1 fruit fly cellular context compared by ENCODE assay signal in genomic region chr3L:11721498-11721946, dm6.
TF ChIP-seq lines count a peak whose summit lies in the region.

No protein-coding gene starts in this region.

TF ChIP-seq in whole organism, embryonic, 481 proteins besides CTCF, POLR2A, EP300 and RAD21 (continued from another document and continues in another):
- TF ChIP-seq CG17612 (GFP tag; IDR thresholded peaks at IDR 0.05; lab: Robert Waterston, UW) (no peak), Hsf (GFP tag; optimal IDR thresholded peaks at IDR 0.05; lab: Kevin White, UChicago) (no peak), CG7271 (tag; optimal IDR thresholded peaks at IDR 0.05; lab: Kevin White, UChicago) (no peak), CG7963 (GFP tag; IDR thresholded peaks at IDR 0.05; lab: Robert Waterston, UW; ENCODE audit: partially characterized antibody) (no peak), ind (GFP tag; optimal IDR thresholded peaks at IDR 0.05; lab: Kevin White, UChicago) (no peak), nerfin-1 (tag; optimal IDR thresholded peaks at IDR 0.05; lab: Kevin White, UChicago) (no peak), CG11696 (GFP tag; IDR thresholded peaks at IDR 0.05; lab: Robert Waterston, UW) (no peak), CG3281 (GFP tag; optimal IDR thresholded peaks at IDR 0.05; lab: Kevin White, UChicago) (peak; percentile 20), CG18599 (GFP tag; optimal IDR thresholded peaks at IDR 0.05; lab: Kevin White, UChicago) (peak; percentile 42), Dfd (GFP tag; optimal IDR thresholded peaks at IDR 0.05; lab: Kevin White, UChicago) (no peak), crc (GFP tag; optimal IDR thresholded peaks at IDR 0.05; lab: Kevin White, UChicago) (no peak), B-H2 (GFP tag; optimal IDR thresholded peaks at IDR 0.05; lab: Kevin White, UChicago) (no peak), Spps (tag; optimal IDR thresholded peaks at IDR 0.05; lab: Kevin White, UChicago) (no peak), pita (GFP tag; optimal IDR thresholded peaks at IDR 0.05; lab: Kevin White, UChicago) (no peak), bowl (GFP tag; IDR thresholded peaks at IDR 0.05; lab: Robert Waterston, UW) (no peak), jumu (GFP tag; optimal IDR thresholded peaks at IDR 0.05; lab: Kevin White, UChicago) (no peak), CG17829 (tag; optimal IDR thresholded peaks at IDR 0.05; lab: Kevin White, UChicago) (no peak), tx (GFP tag; optimal IDR thresholded peaks at IDR 0.05; lab: Kevin White, UChicago) (no peak), CG11695 (GFP tag; IDR thresholded peaks at IDR 0.05; lab: Robert Waterston, UW) (0 out of 3 replicates have a peak, but pooled peaks have one; percentile 10), ewg (GFP tag; optimal IDR thresholded peaks at IDR 0.05; lab: Kevin White, UChicago) (no peak), CG15514 (GFP tag; optimal IDR thresholded peaks at IDR 0.05; lab: Kevin White, UChicago) (no peak), Dip3 (GFP tag; optimal IDR thresholded peaks at IDR 0.05; lab: Kevin White, UChicago) (peak; percentile 20), CG12071 (GFP tag; optimal IDR thresholded peaks at IDR 0.05; lab: Kevin White, UChicago) (no peak), z (GFP tag; IDR thresholded peaks at IDR 0.05; lab: Robert Waterston, UW) (no peak), dmrt99B (tag; optimal IDR thresholded peaks at IDR 0.05; lab: Kevin White, UChicago) (no peak), CG13424 (tag; optimal IDR thresholded peaks at IDR 0.05; lab: Kevin White, UChicago) (peak; percentile 2), CG1024 (GFP tag; IDR thresholded peaks at IDR 0.05; lab: Robert Waterston, UW) (no peak), CG3163 (GFP tag; optimal IDR thresholded peaks at IDR 0.05; lab: Kevin White, UChicago) (no peak), Mes4 (GFP tag; optimal IDR thresholded peaks at IDR 0.05; lab: Kevin White, UChicago) (no peak), NFAT (GFP tag; IDR thresholded peaks at IDR 0.05; lab: Robert Waterston, UW) (no peak), CG33557 (GFP tag; optimal IDR thresholded peaks at IDR 0.05; lab: Kevin White, UChicago) (no peak), rib (GFP tag; IDR thresholded peaks at IDR 0.05; lab: Robert Waterston, UW) (no peak), CG31441 (GFP tag; IDR thresholded peaks at IDR 0.05; lab: Robert Waterston, UW) (no peak), nerfin-2 (GFP tag; IDR thresholded peaks at IDR 0.05; lab: Robert Waterston, UW; ENCODE audit: partially characterized antibody) (no peak), klu (GFP tag; IDR thresholded peaks at IDR 0.05; lab: Robert Waterston, UW) (no peak), CG32532 (GFP tag; IDR thresholded peaks at IDR 0.05; lab: Robert Waterston, UW) (peak; percentile 57), cg (GFP tag; optimal IDR thresholded peaks at IDR 0.05; lab: Kevin White, UChicago) (no peak), CG4282 (GFP tag; optimal IDR thresholded peaks at IDR 0.05; lab: Kevin White, UChicago) (no peak), Blimp-1 (GFP tag; optimal IDR thresholded peaks at IDR 0.05; lab: Kevin White, UChicago) (no peak), CG2116 (GFP tag; optimal IDR thresholded peaks at IDR 0.05; lab: Kevin White, UChicago) (no peak), Rx (GFP tag; IDR thresholded peaks at IDR 0.05; lab: Robert Waterston, UW) (no peak), fu2 (GFP tag; optimal IDR thresholded peaks at IDR 0.05; lab: Kevin White, UChicago) (no peak), CG7357 (GFP tag; IDR thresholded peaks at IDR 0.05; lab: Robert Waterston, UW) (no peak; the same call in 2 of the 3 replicates), Trl (optimal IDR thresholded peaks at IDR 0.05; lab: Kevin White, UChicago) (no peak), Trl (GFP tag; optimal IDR thresholded peaks at IDR 0.05; lab: Kevin White, UChicago) (no peak), exex (tag; optimal IDR thresholded peaks at IDR 0.05; lab: Kevin White, UChicago) (peak; percentile 33), sens (GFP tag; lab: Kevin White, UChicago) (peak; percentile 73), sna (GFP tag; IDR thresholded peaks at IDR 0.05; lab: Robert Waterston, UW; ENCODE audit: partially characterized antibody) (no peak), TFAM (GFP tag; optimal IDR thresholded peaks at IDR 0.05; lab: Kevin White, UChicago) (no peak), slou (GFP tag; optimal IDR thresholded peaks at IDR 0.05; lab: Kevin White, UChicago) (no peak), tna (GFP tag; IDR thresholded peaks at IDR 0.05; lab: Robert Waterston, UW; ENCODE audit: partially characterized antibody) (no peak), Med (GFP tag; lab: Kevin White, UChicago) (peak; percentile 79), HLH3B (GFP tag; IDR thresholded peaks at IDR 0.05; lab: Robert Waterston, UW) (no peak), CG9932 (GFP tag; IDR thresholded peaks at IDR 0.05; lab: Robert Waterston, UW) (peak; percentile 45), HLH4C (GFP tag; IDR thresholded peaks at IDR 0.05; lab: Robert Waterston, UW; ENCODE audit: partially characterized antibody) (no peak), sim (GFP tag; IDR thresholded peaks at IDR 0.05; lab: Robert Waterston, UW) (no peak), CG2712 (tag; optimal IDR thresholded peaks at IDR 0.05; lab: Kevin White, UChicago) (peak; percentile 22), vvl (GFP tag; IDR thresholded peaks at IDR 0.05; lab: Robert Waterston, UW) (peak; percentile 21; the same call in 1 of the 2 replicates), BtbVII (GFP tag; optimal IDR thresholded peaks at IDR 0.05; lab: Kevin White, UChicago) (no peak), CG13624 (GFP tag; optimal IDR thresholded peaks at IDR 0.05; lab: Kevin White, UChicago) (no peak), cwo (GFP tag; optimal IDR thresholded peaks at IDR 0.05; lab: Kevin White, UChicago) (peak; percentile 96), Sox100B (GFP tag; optimal IDR thresholded peaks at IDR 0.05; lab: Kevin White, UChicago) (no peak), CG12769 (tag; optimal IDR thresholded peaks at IDR 0.05; lab: Kevin White, UChicago) (peak; percentile 52), jing (GFP tag; optimal IDR thresholded peaks at IDR 0.05; lab: Kevin White, UChicago) (no peak), CG9609 (GFP tag; optimal IDR thresholded peaks at IDR 0.05; lab: Kevin White, UChicago) (no peak), Bdp1 (GFP tag; optimal IDR thresholded peaks at IDR 0.05; lab: Kevin White, UChicago) (no peak), tup (GFP tag; optimal IDR thresholded peaks at IDR 0.05; lab: Kevin White, UChicago) (no peak), hbn (GFP tag; IDR thresholded peaks at IDR 0.05; lab: Robert Waterston, UW; ENCODE audit: partially characterized antibody) (no peak), chinmo (GFP tag; IDR thresholded peaks at IDR 0.05; lab: Robert Waterston, UW; ENCODE audit: partially characterized antibody) (no peak), Taf1 (GFP tag; IDR thresholded peaks at IDR 0.05; lab: Robert Waterston, UW) (no peak), CG15479 (GFP tag; optimal IDR thresholded peaks at IDR 0.05; lab: Kevin White, UChicago) (no peak), fd3F (GFP tag; optimal IDR thresholded peaks at IDR 0.05; lab: Kevin White, UChicago) (peak; percentile 18), zfh2 (GFP tag; optimal IDR thresholded peaks at IDR 0.05; lab: Kevin White, UChicago) (peak; percentile 7), YL-1 (GFP tag; optimal IDR thresholded peaks at IDR 0.05; lab: Kevin White, UChicago) (no peak), CG4730 (GFP tag; IDR thresholded peaks at IDR 0.05; lab: Robert Waterston, UW) (peak; percentile 48), CG18476 (GFP tag; optimal IDR thresholded peaks at IDR 0.05; lab: Kevin White, UChicago) (no peak), HmgD (GFP tag; optimal IDR thresholded peaks at IDR 0.05; lab: Kevin White, UChicago) (no peak), CG2202 (tag; optimal IDR thresholded peaks at IDR 0.05; lab: Kevin White, UChicago) (no peak), mld (GFP tag; IDR thresholded peaks at IDR 0.05; lab: Robert Waterston, UW; ENCODE audit: partially characterized antibody) (no peak), CHES-1-like (GFP tag; optimal IDR thresholded peaks at IDR 0.05; lab: Kevin White, UChicago) (no peak), CG6654 (GFP tag; optimal IDR thresholded peaks at IDR 0.05; lab: Kevin White, UChicago) (no peak), CG14014 (GFP tag; IDR thresholded peaks at IDR 0.05; lab: Robert Waterston, UW) (peak; percentile 15; the same call in 1 of the 2 replicates), sob (GFP tag; IDR thresholded peaks at IDR 0.05; lab: Robert Waterston, UW) (0 out of 2 replicates have a peak, but pooled peaks have one; percentile 6), az2 (GFP tag; optimal IDR thresholded peaks at IDR 0.05; lab: Kevin White, UChicago) (no peak), croc (GFP tag; conservative IDR thresholded peaks at IDR 0.05; lab: Robert Waterston, UW) (no peak), Poxn (GFP tag; IDR thresholded peaks at IDR 0.05; lab: Robert Waterston, UW) (no peak), CG11085 (GFP tag; IDR thresholded peaks at IDR 0.05; lab: Robert Waterston, UW) (no peak), gsb (GFP tag; IDR thresholded peaks at IDR 0.05; lab: Robert Waterston, UW) (peak; percentile 49), ap (GFP tag; IDR thresholded peaks at IDR 0.05; lab: Robert Waterston, UW) (no peak), CG32767 (GFP tag; IDR thresholded peaks at IDR 0.05; lab: Robert Waterston, UW) (0 out of 2 replicates have a peak, but pooled peaks have one; percentile 8), bab2 (GFP tag; optimal IDR thresholded peaks at IDR 0.05; lab: Kevin White, UChicago) (no peak), CG8089 (GFP tag; optimal IDR thresholded peaks at IDR 0.05; lab: Kevin White, UChicago) (no peak), PHDP (tag; optimal IDR thresholded peaks at IDR 0.05; lab: Kevin White, UChicago) (peak; percentile 41), CG4707 (GFP tag; optimal IDR thresholded peaks at IDR 0.05; lab: Kevin White, UChicago) (no peak), Fer3 (tag; optimal IDR thresholded peaks at IDR 0.05; lab: Kevin White, UChicago) (no peak), CG4404 (GFP tag; IDR thresholded peaks at IDR 0.05; lab: Robert Waterston, UW) (no peak), CG13894 (tag; optimal IDR thresholded peaks at IDR 0.05; lab: Kevin White, UChicago) (no peak), CG34224 (GFP tag; IDR thresholded peaks at IDR 0.05; lab: Robert Waterston, UW; ENCODE audit: partially characterized antibody) (no peak), mirr (GFP tag; optimal IDR thresholded peaks at IDR 0.05; lab: Kevin White, UChicago) (no peak), lab (GFP tag; optimal IDR thresholded peaks at IDR 0.05; lab: Kevin White, UChicago) (peak; percentile 55), CG17186 (GFP tag; optimal IDR thresholded peaks at IDR 0.05; lab: Kevin White, UChicago) (no peak), CG31224 (GFP tag; IDR thresholded peaks at IDR 0.05; lab: Robert Waterston, UW) (no peak), E2f2 (GFP tag; IDR thresholded peaks at IDR 0.05; lab: Robert Waterston, UW) (no peak), sug (tag; optimal IDR thresholded peaks at IDR 0.05; lab: Kevin White, UChicago) (peak; percentile 99), Sox102F (GFP tag; optimal IDR thresholded peaks at IDR 0.05; lab: Kevin White, UChicago) (peak; percentile 7), Bgb (GFP tag; IDR thresholded peaks at IDR 0.05; lab: Robert Waterston, UW; ENCODE audit: partially characterized antibody) (no peak), wdn (GFP tag; IDR thresholded peaks at IDR 0.05; lab: Robert Waterston, UW) (no peak), Hr51 (GFP tag; optimal IDR thresholded peaks at IDR 0.05; lab: Kevin White, UChicago) (no peak), CG4617 (GFP tag; optimal IDR thresholded peaks at IDR 0.05; lab: Kevin White, UChicago; ENCODE audit: borderline replicate concordance) (no peak), CG2120 (GFP tag; optimal IDR thresholded peaks at IDR 0.05; lab: Kevin White, UChicago) (peak; percentile 54), maf-S (GFP tag; optimal IDR thresholded peaks at IDR 0.05; lab: Kevin White, UChicago) (no peak), HLH54F (GFP tag; optimal IDR thresholded peaks at IDR 0.05; lab: Kevin White, UChicago) (peak; percentile 4), sd (tag; optimal IDR thresholded peaks at IDR 0.05; lab: Kevin White, UChicago) (no peak), Camta (GFP tag; optimal IDR thresholded peaks at IDR 0.05; lab: Kevin White, UChicago) (no peak), toy (GFP tag; IDR thresholded peaks at IDR 0.05; lab: Robert Waterston, UW) (no peak), al (GFP tag; IDR thresholded peaks at IDR 0.05; lab: Robert Waterston, UW) (peak; percentile 29; the same call in 1 of the 2 replicates), Opbp (GFP tag; IDR thresholded peaks at IDR 0.05; lab: Robert Waterston, UW; ENCODE audit: partially characterized antibody) (no peak), CG30020 (tag; optimal IDR thresholded peaks at IDR 0.05; lab: Kevin White, UChicago) (no peak), ab (GFP tag; optimal IDR thresholded peaks at IDR 0.05; lab: Kevin White, UChicago) (no peak), CG15269 (tag; optimal IDR thresholded peaks at IDR 0.05; lab: Kevin White, UChicago) (peak; percentile 24), Hmx (GFP tag; optimal IDR thresholded peaks at IDR 0.05; lab: Kevin White, UChicago) (no peak), CG1233 (GFP tag; optimal IDR thresholded peaks at IDR 0.05; lab: Kevin White, UChicago) (no peak), Rfx (GFP tag; IDR thresholded peaks at IDR 0.05; lab: Robert Waterston, UW) (peak; percentile 56), D19A (tag; optimal IDR thresholded peaks at IDR 0.05; lab: Kevin White, UChicago) (no peak), ranshi (GFP tag; IDR thresholded peaks at IDR 0.05; lab: Robert Waterston, UW) (no peak), grau (tag; optimal IDR thresholded peaks at IDR 0.05; lab: Kevin White, UChicago) (peak; percentile 89), ato (GFP tag; IDR thresholded peaks at IDR 0.05; lab: Robert Waterston, UW; ENCODE audit: partially characterized antibody) (no peak), ems (GFP tag; optimal IDR thresholded peaks at IDR 0.05; lab: Kevin White, UChicago) (no peak), Ptx1 (GFP tag; IDR thresholded peaks at IDR 0.05; lab: Robert Waterston, UW) (peak; percentile 58), gem (tag; optimal IDR thresholded peaks at IDR 0.05; lab: Kevin White, UChicago) (peak; percentile 50), Asciz (GFP tag; optimal IDR thresholded peaks at IDR 0.05; lab: Kevin White, UChicago) (no peak), CG10565 (GFP tag; optimal IDR thresholded peaks at IDR 0.05; lab: Kevin White, UChicago) (no peak), Gsc (GFP tag; IDR thresholded peaks at IDR 0.05; lab: Robert Waterston, UW) (no peak), Hr3 (GFP tag; optimal IDR thresholded peaks at IDR 0.05; lab: Kevin White, UChicago) (no peak), so (GFP tag; IDR thresholded peaks at IDR 0.05; lab: Robert Waterston, UW) (no peak), crol (GFP tag; IDR thresholded peaks at IDR 0.05; lab: Robert Waterston, UW) (no peak), org-1 (GFP tag; optimal IDR thresholded peaks at IDR 0.05; lab: Kevin White, UChicago) (peak; percentile 16)
